Worm (Caenorhabditis elegans) whole organism, early embryonic: ENCODE results near the gene C16C8.19.

Experiments used
- B0310.2 ChIP-seq: sonication (generic microtip); optimal IDR thresholded peaks from 2 replicates; lab custom pipeline; 2016; ENCODE audit warnings: mild to moderate bottlenecking, missing genetic modification characterization, missing compliant biosample characterization
- F13C5.2 ChIP-seq: sonication (generic microtip); optimal IDR thresholded peaks from 2 replicates; lab custom pipeline; 2017; ENCODE audit warnings: mild to moderate bottlenecking, missing genetic modification characterization, inconsistent platforms, missing compliant biosample characterization
- ama-1 ChIP-seq: fragments of 150-350 bp; optimal IDR thresholded peaks from 2 replicates; lab custom pipeline; 2014
- ceh-36 ChIP-seq: sonication (generic microtip); optimal IDR thresholded peaks from 2 replicates; lab custom pipeline; 2016; ENCODE audit warnings: missing genetic modification characterization, inconsistent platforms, missing compliant biosample characterization
- ets-7 ChIP-seq: sonication (generic microtip); optimal IDR thresholded peaks from 2 replicates; lab custom pipeline; 2016; ENCODE audit warnings: missing genotype, missing genetic modification characterization, missing compliant biosample characterization
- sea-1 ChIP-seq: fragments of 200-800 bp; sonication (Bioruptor generic); conservative IDR thresholded peaks from 2 replicates; pipeline ENCODE4 v1.3.6; 2022; ENCODE audit warnings: missing genetic modification characterization, missing compliant biosample characterization
- tbx-37 ChIP-seq: fragments of 200-800 bp; sonication (Bioruptor generic); conservative IDR thresholded peaks from 2 replicates; pipeline ENCODE4 v1.3.6; 2022; ENCODE audit warnings: missing genetic modification reagents, missing genetic modification characterization, missing compliant biosample characterization

DNA sequence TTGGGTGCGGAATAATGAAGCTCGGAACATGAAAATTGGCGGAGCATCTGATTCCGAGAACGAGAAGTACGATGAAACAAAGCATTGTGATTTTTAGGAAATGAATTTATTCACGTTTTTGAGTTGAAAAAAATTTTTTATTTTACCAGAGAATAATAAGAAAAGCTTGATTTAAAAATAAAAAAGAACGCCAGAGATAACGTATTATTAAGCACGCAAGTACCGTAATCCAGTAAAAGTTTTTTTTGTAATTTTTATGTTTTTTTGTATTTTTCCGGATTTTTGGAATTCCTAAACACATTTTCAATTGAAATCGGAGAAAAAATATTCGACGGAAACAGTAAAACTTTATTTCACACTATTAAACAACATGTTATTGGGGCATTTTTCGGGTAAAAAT, 15.1 kb upstream of the C16C8.19 start, which contains the start of gene C16C8.22:
- TF ChIP-seq ceh-36 (tag; lab: Kevin White, UChicago) (no peak), ama-1 (lab: Kevin White, UChicago) (no peak), F13C5.2 (tag; lab: Kevin White, UChicago) (no peak), sea-1 (GFP tag; lab: Robert Waterston, UW) (no peak), tbx-37 (GFP tag; lab: Robert Waterston, UW) (no peak), ets-7 (tag; lab: Kevin White, UChicago) (no peak), B0310.2 (tag; lab: Kevin White, UChicago) (no peak)
